Fruit fly (Drosophila melanogaster): ENCODE results near the gene CG12499.

- TF ChIP-seq CG12744 (GFP tag; optimal IDR thresholded peaks at IDR 0.05) = no peak
- no peak for TF ChIP-seq CG5180 (GFP tag; optimal IDR thresholded peaks at IDR 0.05)
- no peak for TF ChIP-seq CG1603 (tag; optimal IDR thresholded peaks at IDR 0.05)
- no peak for TF ChIP-seq wor (GFP tag; IDR thresholded peaks at IDR 0.05)
- no peak for TF ChIP-seq Lpt (GFP tag; optimal IDR thresholded peaks at IDR 0.05)
- TF ChIP-seq CG33557 (GFP tag; optimal IDR thresholded peaks at IDR 0.05) = no peak
- no peak for TF ChIP-seq pros (GFP tag; optimal IDR thresholded peaks at IDR 0.05)
- no peak for TF ChIP-seq Sox102F (GFP tag; optimal IDR thresholded peaks at IDR 0.05)
- no peak for TF ChIP-seq CG3163 (GFP tag; optimal IDR thresholded peaks at IDR 0.05)
- TF ChIP-seq so (GFP tag; IDR thresholded peaks at IDR 0.05) = no peak
- no peak for TF ChIP-seq sens-2 (GFP tag; IDR thresholded peaks at IDR 0.05)
These were observed 8.3 kb upstream of the CG12499 start for dm6 chr3R:22454397-22455334.
